Worm (Caenorhabditis elegans) whole organism, L2 larva: ENCODE results near the gene C03B1.9.

ENCODE experiments used
- nhr-10 ChIP-seq: sonication (generic microtip); optimal IDR thresholded peaks from 2 replicates; lab custom pipeline; 2017; ENCODE audit warnings: missing biosample characterization, missing genetic modification characterization
- unc-62 ChIP-seq: fragments of 150-350 bp; optimal IDR thresholded peaks from 2 replicates; lab custom pipeline; 2014; ENCODE audit warnings: missing biosample characterization, missing genetic modification reagents, missing genetic modification characterization

DNA sequence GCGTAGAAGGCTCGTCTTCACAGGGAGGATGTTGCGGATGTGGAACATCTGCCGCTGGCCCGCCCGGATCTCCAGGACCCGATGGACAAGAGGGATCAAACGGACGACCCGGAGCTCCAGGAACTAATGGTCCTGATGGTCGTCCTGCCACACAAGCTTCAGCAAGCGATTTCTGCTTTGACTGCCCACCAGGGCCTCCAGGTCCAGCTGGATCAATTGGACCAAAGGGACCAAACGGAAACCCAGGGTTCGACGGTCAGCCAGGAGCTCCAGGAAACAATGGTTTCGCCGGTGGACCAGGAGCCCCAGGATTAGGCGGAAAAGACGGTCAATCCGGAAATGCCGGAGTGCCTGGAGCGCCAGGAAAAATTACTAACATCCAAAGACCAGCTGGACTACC is 12.3 kb downstream of the C03B1.9 start:
- TF ChIP-seq nhr-10 (tag; lab: Kevin White, UChicago) (no peak), unc-62 (no peak)
